Worm (Caenorhabditis elegans) whole organism, L3 larva: Measurements from ENCODE around the gene M110.10.
A peak's percentile ranks its signal among the peaks of the same experiment; 100 is the strongest.

Experiments
- R02D3.7 ChIP-seq: fragments of 150-350 bp; optimal IDR thresholded peaks from 2 replicates; lab custom pipeline; 2014; ENCODE audit warnings: missing biosample characterization, missing genetic modification characterization
- ZK546.5 ChIP-seq: sonication (generic microtip); optimal IDR thresholded peaks from 2 replicates; lab custom pipeline; 2017; ENCODE audit warnings: missing biosample characterization, missing genetic modification characterization
- aly-2 ChIP-seq: fragments of 150-350 bp; optimal IDR thresholded peaks from 2 replicates; lab custom pipeline; 2014; ENCODE audit warnings: missing biosample characterization, missing genetic modification characterization
- ama-1 ChIP-seq: fragments of 150-350 bp; optimal IDR thresholded peaks from 2 replicates; lab custom pipeline; 2018
- ceh-28 ChIP-seq: fragments of 150-350 bp; optimal IDR thresholded peaks from 2 replicates; lab custom pipeline; 2014; ENCODE audit warnings: missing biosample characterization, missing genetic modification reagents, missing genetic modification characterization
- ceh-9 ChIP-seq: sonication (generic microtip); optimal IDR thresholded peaks from 2 replicates; lab custom pipeline; 2018; ENCODE audit warnings: missing biosample characterization, missing genetic modification characterization
- daf-12 ChIP-seq: fragments of 150-350 bp; optimal IDR thresholded peaks from 2 replicates; lab custom pipeline; 2014; ENCODE audit warnings: missing biosample characterization, missing genetic modification reagents, missing genetic modification characterization
- egl-5 ChIP-seq: fragments of 150-350 bp; optimal IDR thresholded peaks from 2 replicates; lab custom pipeline; 2017; ENCODE audit warnings: missing biosample characterization, missing genetic modification reagents, missing genetic modification characterization, inconsistent platforms
- elt-1 ChIP-seq: fragments of 150-350 bp; optimal IDR thresholded peaks from 2 replicates; lab custom pipeline; 2014; ENCODE audit warnings: missing biosample characterization, missing genetic modification characterization
- elt-2 ChIP-seq: sonication (generic microtip); optimal IDR thresholded peaks from 2 replicates; lab custom pipeline; 2016; ENCODE audit warnings: missing genetic modification reagents, mild to moderate bottlenecking, missing genetic modification characterization, missing compliant biosample characterization
- eor-1 ChIP-seq, 2 experiments: fragments of 150-350 bp; optimal IDR thresholded peaks; 2 replicates each; lab custom pipeline; 2014 to 2018; ENCODE audit warnings: missing biosample characterization in 2 of 2, missing genetic modification characterization in 2 of 2
- fkh-2 ChIP-seq: fragments of 150-350 bp; optimal IDR thresholded peaks from 2 replicates; lab custom pipeline; 2014; ENCODE audit warnings: missing biosample characterization, missing genetic modification reagents, missing genetic modification characterization
- hmg-11 ChIP-seq: sonication (generic microtip); optimal IDR thresholded peaks from 2 replicates; lab custom pipeline; 2016; ENCODE audit warnings: missing genetic modification characterization, missing compliant biosample characterization
- lin-15B ChIP-seq: fragments of 150-350 bp; optimal IDR thresholded peaks from 2 replicates; lab custom pipeline; 2014; ENCODE audit warnings: missing biosample characterization, missing genetic modification characterization
- lin-39 ChIP-seq: fragments of 150-350 bp; optimal IDR thresholded peaks from 2 replicates; lab custom pipeline; 2018; ENCODE audit warnings: missing biosample characterization, missing genetic modification reagents, missing genetic modification characterization
- lsy-12 ChIP-seq: sonication (generic microtip); optimal IDR thresholded peaks from 2 replicates; lab custom pipeline; 2016; ENCODE audit warnings: mild to moderate bottlenecking, missing genetic modification characterization, missing compliant biosample characterization
- mdl-1 ChIP-seq: fragments of 150-350 bp; optimal IDR thresholded peaks from 2 replicates; lab custom pipeline; 2014; ENCODE audit warnings: missing biosample characterization, missing genetic modification characterization
- mml-1 ChIP-seq: fragments of 150-350 bp; sonication (generic microtip); optimal IDR thresholded peaks from 3 replicates; lab custom pipeline; 2014; ENCODE audit warnings: missing biosample characterization, missing genetic modification characterization
- nfya-1 ChIP-seq: sonication (generic microtip); optimal IDR thresholded peaks from 2 replicates; lab custom pipeline; 2017; ENCODE audit warnings: missing genetic modification characterization, mild to moderate bottlenecking, missing compliant biosample characterization, antibody characterized with exemption, moderate library complexity; ENCODE audit not compliant: insufficient read depth
- nhr-11 ChIP-seq: fragments of 150-350 bp; optimal IDR thresholded peaks from 2 replicates; lab custom pipeline; 2014; ENCODE audit warnings: missing biosample characterization, missing genetic modification characterization
- nhr-12 ChIP-seq: fragments of 150-350 bp; optimal IDR thresholded peaks from 2 replicates; lab custom pipeline; 2014; ENCODE audit warnings: missing biosample characterization, missing genetic modification characterization
- nhr-23 ChIP-seq: fragments of 150-350 bp; optimal IDR thresholded peaks from 2 replicates; lab custom pipeline; 2014; ENCODE audit warnings: missing biosample characterization, missing genetic modification reagents, missing genetic modification characterization
- nhr-25 ChIP-seq: sonication (generic microtip); optimal IDR thresholded peaks from 2 replicates; lab custom pipeline; 2017; ENCODE audit warnings: missing biosample characterization, missing genetic modification characterization
- nhr-28 ChIP-seq: fragments of 150-350 bp; optimal IDR thresholded peaks from 2 replicates; lab custom pipeline; 2014; ENCODE audit warnings: missing biosample characterization, missing genetic modification characterization
- nhr-76 ChIP-seq: fragments of 150-350 bp; sonication (generic microtip); optimal IDR thresholded peaks from 5 replicates; lab custom pipeline; 2014; ENCODE audit warnings: missing biosample characterization, missing genetic modification characterization
- pqm-1 ChIP-seq: fragments of 150-350 bp; optimal IDR thresholded peaks from 2 replicates; lab custom pipeline; 2017; ENCODE audit warnings: missing biosample characterization, missing genetic modification characterization, inconsistent platforms
- tbx-2 ChIP-seq: sonication (generic microtip); optimal IDR thresholded peaks from 2 replicates; lab custom pipeline; 2016; ENCODE audit warnings: mild to moderate bottlenecking, missing genetic modification characterization, missing compliant biosample characterization
- unc-39 ChIP-seq: sonication (generic microtip); optimal IDR thresholded peaks from 4 replicates; lab custom pipeline; 2017; ENCODE audit warnings: missing biosample characterization, missing genetic modification characterization
- ztf-11 ChIP-seq: fragments of 150-350 bp; optimal IDR thresholded peaks from 2 replicates; lab custom pipeline; 2014; ENCODE audit warnings: missing biosample characterization, missing genetic modification characterization
- ztf-4 ChIP-seq: fragments of 150-350 bp; optimal IDR thresholded peaks from 2 replicates; lab custom pipeline; 2014; ENCODE audit warnings: missing biosample characterization, missing genetic modification characterization

M110.10 gene

DNA sequence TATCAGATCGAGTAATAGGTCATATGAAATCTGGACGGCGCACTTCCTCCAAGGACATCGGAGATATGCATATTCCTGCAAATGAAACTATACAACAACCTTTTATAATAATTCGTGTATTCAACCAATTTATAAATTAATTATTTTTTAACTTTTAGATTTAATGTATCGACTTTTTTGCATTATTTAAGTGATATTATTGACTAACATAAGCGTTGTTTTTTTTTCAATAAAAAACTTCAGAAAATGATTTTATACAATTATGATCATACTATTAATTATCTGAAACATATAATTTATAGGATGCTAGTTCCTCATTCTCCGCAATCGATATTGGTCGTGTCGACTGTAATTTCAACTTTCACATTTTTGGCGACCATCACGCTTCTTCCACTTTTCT, 10.2 kb downstream of the M110.10 start, which contains the start of gene col-76:
TSS of gene col-76 (plus strand) at position 301 of the 400 bp plus-strand sequence.
- no peak for TF ChIP-seq ztf-4 (tag; lab: Kevin White, UChicago)
- no peak for TF ChIP-seq eor-1 (tag; optimal IDR thresholded peaks at IDR 0.05; lab: Kevin White, UChicago)
- no peak for TF ChIP-seq mml-1 (tag; lab: Kevin White, UChicago)
- TF ChIP-seq ZK546.5 (tag; lab: Kevin White, UChicago) = no peak
- no peak for TF ChIP-seq nhr-11
- TF ChIP-seq ceh-28 (tag; lab: Kevin White, UChicago) = no peak
- no peak for TF ChIP-seq lin-15B (tag; lab: Kevin White, UChicago)
- TF ChIP-seq ama-1 (lab: Kevin White, UChicago) = no peak
- TF ChIP-seq fkh-2 (tag; lab: Kevin White, UChicago) = no peak

ce11 chrII:8199803-8200202, 14.5 kb downstream of the M110.10 start:
- TF ChIP-seq pqm-1 (tag; lab: Kevin White, UChicago) (no peak), nhr-25 (tag; lab: Kevin White, UChicago) (peak; percentile 62), lin-15B (tag; lab: Kevin White, UChicago) (no peak)

DNA sequence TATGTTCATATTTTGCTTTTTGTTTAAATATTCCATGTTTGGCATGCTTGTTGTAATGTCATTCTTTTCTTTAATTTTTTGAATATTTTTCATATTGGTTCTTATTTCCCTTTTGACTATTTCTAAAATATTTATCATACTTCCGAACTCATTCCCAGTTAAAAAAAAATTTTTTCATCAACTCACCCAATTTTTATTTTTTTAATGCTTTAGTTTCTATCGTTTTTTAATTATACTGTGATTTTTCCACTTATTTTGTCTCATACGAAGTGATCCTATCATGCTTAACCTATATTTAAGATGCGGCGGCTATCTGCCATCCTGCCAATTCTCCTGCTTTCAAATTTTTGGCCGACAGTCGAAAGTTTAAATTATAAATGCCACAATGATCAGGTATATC, 15.8 kb downstream of the M110.10 start, which contains the start of gene qua-1:
TSS of gene qua-1 (plus strand) at position 301 of the 400 bp plus-strand sequence.
- TF ChIP-seq ztf-4 (tag; lab: Kevin White, UChicago) = no peak
- no peak for TF ChIP-seq fkh-2 (tag; lab: Kevin White, UChicago)
- TF ChIP-seq nhr-12 = no peak

DNA sequence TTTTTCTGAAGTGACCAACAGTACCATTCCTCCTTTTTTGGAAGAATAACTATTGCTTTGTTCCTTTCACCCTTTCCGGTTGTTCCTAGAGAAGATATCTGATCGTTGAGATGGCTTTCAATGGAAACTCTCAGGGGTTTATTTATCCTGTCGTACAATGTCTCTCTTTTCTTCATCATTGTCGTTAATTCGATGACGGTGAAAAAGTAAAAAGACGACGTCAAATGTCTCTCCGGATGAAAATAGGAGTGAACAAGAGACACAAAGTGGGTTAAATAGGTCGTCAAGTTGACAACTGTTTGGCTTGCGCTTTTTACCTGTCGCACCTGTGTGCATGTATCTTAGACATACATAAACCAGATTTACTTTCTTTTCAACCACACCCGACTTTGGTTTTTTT, 20.3 kb downstream of the M110.10 start:
- TF ChIP-seq nhr-76 (no peak), hmg-11 (tag; lab: Kevin White, UChicago) (no peak), aly-2 (tag; lab: Kevin White, UChicago) (no peak), nfya-1 (tag; lab: Kevin White, UChicago) (no peak), daf-12 (tag; lab: Kevin White, UChicago) (no peak), ztf-11 (tag; lab: Kevin White, UChicago) (no peak), nhr-11 (no peak), nhr-12 (no peak), lin-39 (tag; lab: Kevin White, UChicago) (no peak), elt-1 (tag; lab: Kevin White, UChicago) (no peak)

DNA sequence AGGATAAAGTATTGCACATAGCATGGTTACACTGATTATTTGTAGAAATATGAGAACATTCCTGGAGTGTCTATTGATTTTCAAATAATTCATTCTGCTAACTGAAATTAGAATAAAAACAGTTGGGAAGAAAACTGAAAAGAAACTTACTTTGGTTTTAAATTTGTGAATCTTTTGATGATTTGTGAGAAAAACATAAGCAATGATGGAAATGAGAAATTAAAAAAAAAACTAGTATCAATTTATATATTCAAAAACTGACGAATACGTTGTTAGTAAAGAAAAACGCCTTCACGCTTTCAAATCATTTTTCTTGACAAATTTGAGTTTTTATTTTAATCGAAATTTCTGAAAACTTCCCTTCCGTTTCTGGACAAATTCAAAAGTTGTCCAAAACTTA, 21.1 kb downstream of the M110.10 start, which contains the start of gene T05C12.9:
TSS of gene T05C12.9 (minus strand) at position 101 of the 400 bp plus-strand sequence.
- no peak for TF ChIP-seq lin-39 (tag; lab: Kevin White, UChicago)

ce11 chrII:8190455-8190854, 23.8 kb downstream of the M110.10 start, which contains the start of gene T05C12.8:
T05C12.8 (minus strand) TSS chrII:8190555.
- TF ChIP-seq egl-5 (no peak), lsy-12 (tag; lab: Kevin White, UChicago) (no peak), mml-1 (tag; lab: Kevin White, UChicago) (no peak), eor-1 (tag; optimal IDR thresholded peaks at IDR 0.05; lab: Kevin White, UChicago) (no peak), nhr-28 (tag; lab: Kevin White, UChicago) (no peak), nhr-12 (no peak), mdl-1 (no peak), nhr-23 (tag; lab: Kevin White, UChicago) (no peak), ztf-11 (tag; lab: Kevin White, UChicago) (no peak), R02D3.7 (tag; lab: Kevin White, UChicago) (no peak), ceh-9 (tag; lab: Kevin White, UChicago) (no peak), unc-39 (tag; lab: Kevin White, UChicago) (no peak), ztf-4 (tag; lab: Kevin White, UChicago) (no peak), fkh-2 (tag; lab: Kevin White, UChicago) (no peak), tbx-2 (tag; lab: Kevin White, UChicago) (no peak), hmg-11 (tag; lab: Kevin White, UChicago) (no peak), lin-39 (tag; lab: Kevin White, UChicago) (no peak), ama-1 (lab: Kevin White, UChicago) (no peak), elt-2 (no peak)
- TF ChIP-seq, all 47 proteins: peak for 0
